Fruit fly (Drosophila melanogaster): ENCODE measurements around the gene CG12016.

Gene CG12016

DNA sequence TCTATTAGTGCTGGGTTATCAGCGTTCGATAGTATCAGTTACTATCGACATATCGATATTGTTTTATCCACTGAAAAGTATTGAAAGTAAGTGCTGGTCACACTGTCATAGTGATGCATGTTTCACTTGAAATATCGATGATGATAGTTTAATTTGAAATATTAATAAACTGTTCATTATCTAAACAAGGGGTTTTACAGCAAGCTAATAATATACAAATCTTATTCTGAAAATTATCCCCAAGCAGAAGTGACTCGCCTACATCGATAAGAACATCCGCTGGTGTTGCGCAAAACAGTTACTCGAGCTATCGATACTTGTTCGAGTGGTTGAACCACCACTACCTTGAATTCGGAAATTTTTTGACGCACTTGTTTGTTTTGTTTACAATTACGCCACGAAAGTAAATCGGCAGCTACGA lies at the start of gene CG12016, which contains the start of the genes PIG-C and Dpm2:
Gene CG12016, plus strand, starts transcription at position 333 of the 421 bp plus-strand sequence.
Gene PIG-C, minus strand, starts transcription at position 10 of the 421 bp plus-strand sequence.
Gene Dpm2, plus strand, starts transcription at position 333 of the 421 bp plus-strand sequence.
- TF ChIP-seq EcR (GFP tag; optimal IDR thresholded peaks at IDR 0.05) = no peak
- no peak for TF ChIP-seq CG8478 (optimal IDR thresholded peaks at IDR 0.05)
- TF ChIP-seq Dll (optimal IDR thresholded peaks at IDR 0.05) = no peak
- TF ChIP-seq psq (optimal IDR thresholded peaks at IDR 0.05) = no peak
- no peak for TF ChIP-seq usp (GFP tag; optimal IDR thresholded peaks at IDR 0.05)
- TF ChIP-seq pan (optimal IDR thresholded peaks at IDR 0.05) = no peak

DNA sequence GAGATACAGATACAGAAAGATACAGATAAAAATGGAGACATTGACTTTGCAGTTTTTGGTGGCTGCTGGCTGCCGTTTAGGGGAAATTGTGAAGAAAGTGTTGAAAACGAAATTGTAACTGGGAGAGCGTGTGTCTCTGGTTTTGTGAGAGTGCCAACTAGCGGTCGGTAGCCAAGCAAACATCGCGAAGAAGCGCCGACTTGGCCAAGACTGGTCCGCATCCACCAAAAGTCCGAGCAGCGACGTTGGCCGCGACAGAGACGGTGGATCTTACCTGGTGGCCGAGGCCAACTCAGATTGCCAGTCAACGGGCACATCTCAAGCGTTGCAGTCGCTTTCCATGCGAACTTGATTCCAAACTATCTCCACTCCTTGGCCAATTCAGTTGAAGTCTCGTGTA lies 48.6 kb upstream of the CG12016 start, which contains the start of gene CG14960:
Gene CG14960, plus strand, starts transcription at position 301 of the 400 bp plus-strand sequence.
- TF ChIP-seq pan (optimal IDR thresholded peaks at IDR 0.05) (no peak), usp (GFP tag; optimal IDR thresholded peaks at IDR 0.05) (no peak), CG8478 (optimal IDR thresholded peaks at IDR 0.05) (no peak)

DNA sequence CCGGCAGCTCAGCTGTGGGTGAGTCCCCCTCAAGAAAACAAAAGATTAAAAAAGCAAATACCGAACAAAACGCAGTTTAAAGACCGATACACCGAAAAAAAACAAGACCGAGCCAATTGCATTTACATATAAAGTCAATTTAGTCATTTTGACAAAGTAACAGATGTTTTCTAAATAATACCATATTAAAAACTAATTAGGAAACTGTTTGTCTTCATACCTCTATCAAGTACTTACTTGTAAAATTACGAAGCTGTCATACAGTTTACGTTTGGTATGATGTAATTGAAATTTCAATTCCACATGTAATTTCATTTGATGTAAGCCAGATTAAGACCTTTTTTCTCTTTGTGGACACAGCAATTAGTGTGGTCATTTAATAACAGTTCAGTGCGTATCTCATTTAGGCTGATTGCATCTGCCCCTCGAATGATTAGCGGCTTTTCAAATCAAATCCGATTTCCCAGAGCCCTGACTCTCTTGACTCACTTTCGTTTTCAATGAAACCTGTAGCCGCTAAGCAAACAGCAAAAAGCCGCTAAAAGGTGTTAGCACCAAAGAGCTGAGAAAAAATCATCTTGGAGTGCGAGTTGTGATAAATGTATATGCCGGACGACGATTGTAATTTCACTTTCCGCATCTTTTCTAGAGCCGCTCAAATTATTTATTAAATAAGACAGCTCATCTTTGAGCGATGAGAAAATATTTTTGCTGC lies 44.7 kb upstream of the CG12016 start:
- no peak for TF ChIP-seq usp (GFP tag; optimal IDR thresholded peaks at IDR 0.05)
- TF ChIP-seq Dll (optimal IDR thresholded peaks at IDR 0.05) = no peak
- TF ChIP-seq psq (optimal IDR thresholded peaks at IDR 0.05) = no peak
- no peak for TF ChIP-seq EcR (GFP tag; optimal IDR thresholded peaks at IDR 0.05)
- no peak for TF ChIP-seq pan (optimal IDR thresholded peaks at IDR 0.05)
- no peak for TF ChIP-seq CG8478 (optimal IDR thresholded peaks at IDR 0.05)

DNA sequence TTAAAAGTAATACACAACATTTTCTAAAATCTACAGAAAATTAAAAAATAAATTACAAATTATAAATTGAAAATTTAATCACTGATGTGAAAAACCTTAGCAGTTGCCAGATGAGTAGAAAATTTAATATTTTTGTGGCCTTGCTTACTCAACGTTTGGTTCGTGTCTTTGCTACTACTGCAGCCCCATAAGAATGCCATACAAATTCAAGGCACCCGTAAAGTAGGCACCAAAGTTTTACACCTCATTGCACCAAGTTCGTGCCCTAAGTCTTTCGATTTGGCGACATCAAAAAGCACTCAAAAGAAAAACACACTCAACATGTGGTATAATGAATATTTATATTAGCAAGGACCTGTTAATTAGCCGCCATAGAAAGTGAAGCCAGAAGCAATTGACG lies 42.4 kb upstream of the CG12016 start:
- TF ChIP-seq EcR (GFP tag; optimal IDR thresholded peaks at IDR 0.05) (no peak), psq (optimal IDR thresholded peaks at IDR 0.05) (no peak), usp (GFP tag; optimal IDR thresholded peaks at IDR 0.05) (no peak), Dll (optimal IDR thresholded peaks at IDR 0.05) (no peak), CG8478 (optimal IDR thresholded peaks at IDR 0.05) (no peak), pan (optimal IDR thresholded peaks at IDR 0.05) (no peak)

DNA sequence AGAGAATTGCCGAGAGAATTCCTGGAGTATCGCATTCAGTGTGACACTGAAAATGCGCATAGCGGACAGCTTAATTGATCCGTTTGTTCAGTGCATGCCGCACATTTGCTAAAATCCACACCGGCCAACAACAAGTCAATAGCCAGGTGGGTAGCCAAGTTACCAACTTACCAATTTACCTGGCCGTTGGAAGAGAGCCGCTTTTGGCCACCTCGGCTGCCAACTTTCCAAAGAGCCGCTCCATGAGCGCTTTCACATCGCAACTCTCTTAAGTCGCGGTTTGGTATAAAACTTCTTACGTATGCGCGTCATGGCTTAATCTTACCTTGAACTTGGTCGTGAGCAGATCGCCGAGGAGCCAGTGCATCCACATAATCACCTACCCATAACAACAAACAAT lies 39.4 kb upstream of the CG12016 start, which contains the start of gene CG12017:
Gene CG12017, plus strand, starts transcription at position 310 of the 400 bp plus-strand sequence.
- TF ChIP-seq CG8478 (optimal IDR thresholded peaks at IDR 0.05) (no peak), usp (GFP tag; optimal IDR thresholded peaks at IDR 0.05) (no peak), EcR (GFP tag; optimal IDR thresholded peaks at IDR 0.05) (no peak), Dll (optimal IDR thresholded peaks at IDR 0.05) (no peak), pan (optimal IDR thresholded peaks at IDR 0.05) (no peak), psq (optimal IDR thresholded peaks at IDR 0.05) (no peak)

DNA sequence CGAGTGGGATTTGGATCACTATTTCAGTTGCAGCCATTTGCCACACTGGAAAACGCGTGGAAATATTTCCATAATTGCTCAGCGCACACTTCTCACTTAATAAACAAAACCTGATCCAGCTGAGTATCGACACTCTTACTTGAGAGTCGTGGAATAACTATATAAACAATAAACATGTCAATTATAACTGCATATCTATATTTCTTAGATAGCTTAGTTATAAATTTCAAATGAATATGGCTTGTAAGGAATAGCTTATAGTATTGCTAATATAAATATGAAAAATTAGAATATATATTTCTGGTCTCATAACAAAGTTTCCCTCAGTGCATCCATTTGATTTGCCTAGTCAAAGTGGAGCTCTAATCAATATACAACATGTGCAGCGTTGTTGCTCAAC lies 36.1 kb upstream of the CG12016 start:
- no peak for TF ChIP-seq pan (optimal IDR thresholded peaks at IDR 0.05)
- no peak for TF ChIP-seq usp (GFP tag; optimal IDR thresholded peaks at IDR 0.05)
- TF ChIP-seq CG8478 (optimal IDR thresholded peaks at IDR 0.05) = no peak
- no peak for TF ChIP-seq EcR (GFP tag; optimal IDR thresholded peaks at IDR 0.05)
- TF ChIP-seq psq (optimal IDR thresholded peaks at IDR 0.05) = no peak
- no peak for TF ChIP-seq Dll (optimal IDR thresholded peaks at IDR 0.05)

DNA sequence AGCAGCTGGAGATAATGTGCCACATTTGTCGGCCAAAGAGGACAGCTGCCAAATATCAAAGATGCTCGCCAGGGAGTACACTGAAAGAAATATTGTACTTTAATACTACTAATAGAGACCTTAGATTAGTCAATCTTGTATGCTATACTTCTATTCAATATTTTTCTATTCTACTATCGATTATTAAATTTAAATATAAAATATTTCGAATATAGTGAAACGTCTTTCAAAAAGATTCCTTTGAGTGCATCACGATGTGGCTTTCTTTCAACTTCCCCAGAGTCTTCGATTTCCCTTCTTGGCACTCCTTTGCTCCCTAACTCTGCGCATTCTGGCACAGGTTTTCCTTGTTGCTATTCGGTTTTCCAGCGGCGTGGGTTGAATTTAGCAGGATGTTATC lies 34.5 kb upstream of the CG12016 start:
- TF ChIP-seq pan (optimal IDR thresholded peaks at IDR 0.05) = no peak

DNA sequence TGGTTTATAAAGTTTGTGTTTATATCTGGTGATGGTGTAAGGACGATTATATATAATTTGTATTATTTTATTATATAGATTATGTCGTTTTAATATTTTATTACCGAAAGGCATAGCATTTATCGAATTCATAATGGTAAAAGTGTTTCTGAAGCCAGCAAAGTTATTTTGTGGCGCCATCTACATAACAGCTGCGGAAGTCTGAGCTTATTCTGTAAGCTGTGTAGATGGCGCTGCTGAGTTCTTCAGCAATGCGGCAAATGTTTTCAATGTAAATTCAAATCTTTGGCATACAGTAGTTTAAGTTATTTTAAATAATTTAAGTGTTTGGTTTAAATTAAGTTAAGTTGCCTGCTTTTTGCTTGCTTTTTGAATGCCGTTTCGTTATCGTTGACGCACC lies 30.9 kb upstream of the CG12016 start:
- no peak for TF ChIP-seq CG8478 (optimal IDR thresholded peaks at IDR 0.05)
- TF ChIP-seq EcR (GFP tag; optimal IDR thresholded peaks at IDR 0.05) = no peak
- no peak for TF ChIP-seq pan (optimal IDR thresholded peaks at IDR 0.05)
- no peak for TF ChIP-seq usp (GFP tag; optimal IDR thresholded peaks at IDR 0.05)
- no peak for TF ChIP-seq Dll (optimal IDR thresholded peaks at IDR 0.05)
- TF ChIP-seq psq (optimal IDR thresholded peaks at IDR 0.05) = no peak

DNA sequence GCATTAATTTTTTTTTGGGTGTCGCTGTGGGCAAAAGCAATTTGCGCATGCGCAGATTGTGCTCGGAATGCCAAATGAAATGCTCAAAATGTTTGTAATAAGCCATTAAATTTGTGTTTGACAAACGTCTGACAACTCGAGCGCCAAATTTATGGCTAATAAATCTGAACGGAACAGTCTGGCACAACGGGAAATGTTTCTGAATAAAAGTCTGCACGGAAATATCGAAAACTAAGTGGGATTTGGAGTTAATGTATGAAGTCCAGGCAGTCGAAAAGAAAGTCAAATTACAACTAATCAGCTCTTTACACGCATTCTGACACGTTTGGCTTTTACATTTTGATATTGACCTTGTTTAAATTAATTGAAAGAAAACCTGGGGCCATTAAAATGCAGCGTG lies 28.2 kb upstream of the CG12016 start, which contains the start of gene CG12009:
Gene CG12009, plus strand, starts transcription at position 301 of the 400 bp plus-strand sequence.
- no peak for TF ChIP-seq pan (optimal IDR thresholded peaks at IDR 0.05)

DNA sequence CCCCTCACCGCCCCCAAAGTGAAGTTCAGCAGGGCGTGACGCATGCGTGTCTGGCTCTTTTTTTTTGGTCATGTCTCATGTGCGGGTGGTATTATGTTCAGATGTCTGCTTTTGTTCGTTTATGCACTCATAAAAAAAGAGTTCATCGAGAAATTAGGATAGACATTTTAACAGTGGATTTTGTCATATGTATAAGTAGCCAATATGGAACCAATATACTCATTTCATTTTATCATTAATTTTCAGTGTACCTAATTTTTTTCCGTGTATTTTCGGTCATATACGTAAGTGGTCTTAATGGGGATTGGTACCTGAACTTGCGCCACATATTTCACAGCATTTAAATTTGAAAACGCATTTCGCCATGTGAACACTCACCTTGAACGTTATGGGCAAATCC lies 19.0 kb upstream of the CG12016 start:
- no peak for TF ChIP-seq EcR (GFP tag; optimal IDR thresholded peaks at IDR 0.05)
- TF ChIP-seq usp (GFP tag; optimal IDR thresholded peaks at IDR 0.05) = no peak

DNA sequence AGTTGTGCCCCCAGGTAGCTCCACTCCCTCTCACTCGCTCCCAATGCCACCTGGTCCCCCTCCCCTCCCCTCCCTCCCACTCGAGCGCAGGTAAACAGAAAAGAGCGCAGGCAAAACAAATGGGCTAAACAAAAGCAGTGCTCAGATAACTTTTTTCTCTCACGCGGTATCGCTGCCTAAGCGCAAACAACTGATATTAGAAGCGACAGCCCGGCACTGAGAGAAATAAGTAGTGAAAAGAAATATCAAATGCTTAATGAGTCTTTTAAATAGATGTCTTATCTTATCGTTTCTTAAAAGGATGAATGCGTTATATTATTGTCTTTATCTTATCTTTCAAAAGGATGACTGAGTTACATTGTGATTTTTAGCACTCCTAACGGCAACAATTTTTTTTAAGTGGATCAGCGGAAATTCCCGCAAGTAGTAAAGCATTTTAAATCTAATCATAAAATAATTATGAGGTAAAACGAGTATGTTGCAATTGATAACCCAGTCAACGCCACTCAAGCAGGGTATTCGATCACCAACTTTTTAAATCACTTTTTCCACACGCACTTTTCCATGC lies 18.1 kb upstream of the CG12016 start:
- TF ChIP-seq psq (optimal IDR thresholded peaks at IDR 0.05) (no peak), EcR (GFP tag; optimal IDR thresholded peaks at IDR 0.05) (no peak), CG8478 (optimal IDR thresholded peaks at IDR 0.05) (no peak), usp (GFP tag; optimal IDR thresholded peaks at IDR 0.05) (no peak), pan (optimal IDR thresholded peaks at IDR 0.05) (no peak), Dll (optimal IDR thresholded peaks at IDR 0.05) (no peak)

DNA sequence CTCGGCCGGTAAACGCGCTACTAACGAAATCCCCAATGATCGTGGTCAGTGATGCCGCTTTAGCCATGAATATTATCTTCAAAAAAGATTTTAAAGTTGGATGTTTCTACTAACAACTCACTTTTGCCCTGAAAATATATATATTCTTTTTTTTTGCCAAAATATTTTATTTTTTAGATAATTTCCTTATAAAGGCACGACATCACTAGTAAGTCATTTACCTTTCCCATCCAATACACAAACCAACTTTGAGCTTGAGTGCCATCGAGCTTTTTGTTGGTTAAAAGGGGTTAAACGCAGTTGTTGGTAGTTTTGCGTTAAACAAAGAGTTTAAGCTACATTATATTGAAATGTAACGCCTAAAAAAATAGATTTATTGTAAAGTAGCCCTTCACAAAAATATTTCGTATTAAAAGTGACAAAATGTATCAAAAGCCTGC lies 16.2 kb upstream of the CG12016 start, which contains the start of gene CG14968:
Gene CG14968, minus strand, starts transcription at position 26 of the 440 bp plus-strand sequence.
- TF ChIP-seq pan (optimal IDR thresholded peaks at IDR 0.05) (no peak), EcR (GFP tag; optimal IDR thresholded peaks at IDR 0.05) (no peak), CG8478 (optimal IDR thresholded peaks at IDR 0.05) (no peak)
